Worm (Caenorhabditis elegans) whole organism, young adult: Measurements from ENCODE around the gene unc-42.

Experiments
- D2030.7 ChIP-seq: fragments of 200-800 bp; sonication (Bioruptor generic); IDR thresholded peaks from 2 replicates; pipeline ENCODE4 v1.3.6; 2022; ENCODE audit warnings: missing genetic modification reagents, missing genetic modification characterization, missing compliant biosample characterization
- F33H1.4 ChIP-seq: fragments of 200-800 bp; sonication (Bioruptor generic); IDR thresholded peaks from 2 replicates; pipeline ENCODE4 v1.3.6; 2022; ENCODE audit warnings: missing genetic modification reagents, missing genetic modification characterization, missing compliant biosample characterization
- F57A8.1 ChIP-seq: fragments of 200-800 bp; sonication (Bioruptor generic); optimal IDR thresholded peaks from 2 replicates; lab custom pipeline; 2018; ENCODE audit warnings: mild to moderate bottlenecking, missing genetic modification characterization, moderate library complexity, missing compliant biosample characterization
- K12H6.12 ChIP-seq: fragments of 200-800 bp; sonication (Bioruptor generic); optimal IDR thresholded peaks from 2 replicates; lab custom pipeline; 2018; ENCODE audit warnings: mild to moderate bottlenecking, missing genetic modification characterization, missing compliant biosample characterization
- Y53F4B.3 ChIP-seq: fragments of 200-800 bp; sonication (Bioruptor generic); IDR thresholded peaks from 2 replicates; pipeline ENCODE4 v1.3.6; 2022; ENCODE audit warnings: missing genetic modification reagents, missing genetic modification characterization, missing compliant biosample characterization
- ama-1 ChIP-seq, 3 experiments: fragments of 150-350 bp in 1 of 3; sonication (generic microtip) in 2 of 3; optimal IDR thresholded peaks; 2 replicates each; lab custom pipeline; 2014 to 2018; ENCODE audit warnings: missing biosample characterization in 2 of 3, missing genetic modification characterization in 2 of 3, missing genetic modification reagents in 2 of 3
- aptf-2 ChIP-seq: fragments of 200-800 bp; sonication (Bioruptor generic); conservative IDR thresholded peaks from 2 replicates; pipeline ENCODE4 v1.3.6; 2022; ENCODE audit warnings: missing genetic modification reagents, missing genetic modification characterization, missing compliant biosample characterization
- bed-2 ChIP-seq: fragments of 200-800 bp; sonication (Bioruptor generic); IDR thresholded peaks from 2 replicates; pipeline ENCODE4 v1.3.6; 2022; ENCODE audit warnings: missing genetic modification reagents, missing genetic modification characterization, missing compliant biosample characterization
- ceh-27 ChIP-seq: fragments of 200-800 bp; sonication (Bioruptor generic); optimal IDR thresholded peaks from 2 replicates; lab custom pipeline; 2018; ENCODE audit warnings: mild to moderate bottlenecking, missing genetic modification characterization, moderate library complexity, missing compliant biosample characterization
- ceh-91 ChIP-seq: fragments of 200-800 bp; sonication (Bioruptor generic); IDR thresholded peaks from 2 replicates; pipeline ENCODE4 v1.3.6; 2022; ENCODE audit warnings: missing genetic modification reagents, missing genetic modification characterization, missing compliant biosample characterization
- dpl-1 ChIP-seq: fragments of 150-350 bp; optimal IDR thresholded peaks from 2 replicates; lab custom pipeline; 2014; ENCODE audit warnings: missing biosample characterization, missing genetic modification reagents, missing genetic modification characterization
- hlh-12 ChIP-seq: sonication (generic microtip); optimal IDR thresholded peaks from 2 replicates; lab custom pipeline; 2016; ENCODE audit warnings: missing genetic modification characterization, missing compliant biosample characterization
- hmg-1.2 ChIP-seq: fragments of 200-800 bp; sonication (Bioruptor generic); IDR thresholded peaks from 2 replicates; pipeline ENCODE4 v1.3.6; 2022; ENCODE audit warnings: missing genetic modification reagents, missing genetic modification characterization, missing compliant biosample characterization
- lag-1 ChIP-seq: fragments of 200-800 bp; sonication (Bioruptor generic); IDR thresholded peaks from 2 replicates; pipeline ENCODE4 v1.3.6; 2022; ENCODE audit warnings: missing genetic modification reagents, missing genetic modification characterization, missing compliant biosample characterization
- lir-1 ChIP-seq: fragments of 200-800 bp; sonication (Bioruptor generic); conservative IDR thresholded peaks from 2 replicates; pipeline ENCODE4 v1.3.6; 2022; ENCODE audit warnings: missing genetic modification reagents, missing genetic modification characterization, missing compliant biosample characterization
- madf-3 ChIP-seq: fragments of 200-800 bp; sonication (Bioruptor generic); IDR thresholded peaks from 2 replicates; pipeline ENCODE4 v1.3.6; 2022; ENCODE audit warnings: missing genetic modification reagents, missing genetic modification characterization, missing compliant biosample characterization
- mel-28 ChIP-seq: sonication (generic microtip); optimal IDR thresholded peaks from 2 replicates; lab custom pipeline; 2016; ENCODE audit warnings: borderline replicate concordance, mild to moderate bottlenecking, missing genetic modification characterization, missing compliant biosample characterization
- nhr-179 ChIP-seq: sonication (generic microtip); optimal IDR thresholded peaks from 2 replicates; lab custom pipeline; 2016; ENCODE audit warnings: mild to moderate bottlenecking, missing genetic modification characterization, missing compliant biosample characterization
- nhr-27 ChIP-seq: fragments of 200-800 bp; sonication (Bioruptor generic); optimal IDR thresholded peaks from 2 replicates; lab custom pipeline; 2018; ENCODE audit warnings: mild to moderate bottlenecking, missing genetic modification characterization, moderate library complexity, missing compliant biosample characterization
- nhr-80 ChIP-seq: sonication (generic microtip); optimal IDR thresholded peaks from 2 replicates; lab custom pipeline; 2016; ENCODE audit warnings: missing genetic modification characterization, missing compliant biosample characterization
- sea-2 ChIP-seq: fragments of 200-800 bp; sonication (Bioruptor generic); IDR thresholded peaks from 2 replicates; pipeline ENCODE4 v1.3.6; 2022; ENCODE audit warnings: missing genetic modification characterization, missing compliant biosample characterization
- snpc-1.1 ChIP-seq: sonication (generic microtip); optimal IDR thresholded peaks from 2 replicates; lab custom pipeline; 2017; ENCODE audit warnings: missing genetic modification characterization, mild to moderate bottlenecking, missing compliant biosample characterization, antibody characterized with exemption, moderate library complexity, missing genotype, missing genetic modification reagents; ENCODE audit not compliant: insufficient read depth
- snpc-3.4 ChIP-seq: sonication (generic microtip); optimal IDR thresholded peaks from 2 replicates; lab custom pipeline; 2017; ENCODE audit warnings: missing genetic modification characterization, mild to moderate bottlenecking, missing compliant biosample characterization, antibody characterized with exemption, moderate library complexity, missing genotype, missing genetic modification reagents
- snpc-4 ChIP-seq, 5 experiments: fragments of 150-350 bp in 1 of 5; sonication (generic microtip) in 4 of 5; optimal IDR thresholded peaks; 2 replicates each; lab custom pipeline; 2014 to 2018; ENCODE audit warnings: missing genetic modification characterization in 5 of 5, missing biosample characterization in 3 of 5, antibody characterized with exemption in 2 of 5, mild to moderate bottlenecking in 2 of 5, missing compliant biosample characterization in 2 of 5, missing genotype in 2 of 5, moderate library complexity in 2 of 5, missing genetic modification reagents in 1 of 5
- tbp1 ChIP-seq: fragments of 200-800 bp; sonication (Bioruptor generic); optimal IDR thresholded peaks from 2 replicates; lab custom pipeline; 2018; ENCODE audit warnings: mild to moderate bottlenecking, missing genetic modification characterization, missing compliant biosample characterization
- tbx-9 ChIP-seq: sonication (generic microtip); optimal IDR thresholded peaks from 2 replicates; lab custom pipeline; 2016; ENCODE audit warnings: borderline replicate concordance, missing genetic modification characterization, inconsistent platforms, missing compliant biosample characterization
- unc-62 ChIP-seq: fragments of 150-350 bp; optimal IDR thresholded peaks from 2 replicates; lab custom pipeline; 2014; ENCODE audit warnings: missing biosample characterization, missing genetic modification reagents, missing genetic modification characterization
- ztf-25 ChIP-seq: fragments of 200-800 bp; sonication (Bioruptor generic); IDR thresholded peaks from 2 replicates; pipeline ENCODE4 v1.3.6; 2022; ENCODE audit warnings: missing genetic modification reagents, missing genetic modification characterization, missing compliant biosample characterization
- ztf-26 ChIP-seq: sonication (generic microtip); optimal IDR thresholded peaks from 2 replicates; lab custom pipeline; 2017; ENCODE audit warnings: missing genetic modification characterization, missing compliant biosample characterization
- ztf-28 ChIP-seq: fragments of 200-800 bp; sonication (Bioruptor generic); IDR thresholded peaks from 2 replicates; pipeline ENCODE4 v1.3.6; 2022; ENCODE audit warnings: missing genetic modification reagents, missing genetic modification characterization, missing compliant biosample characterization
- ztf-6 ChIP-seq: fragments of 200-800 bp; sonication (Bioruptor generic); IDR thresholded peaks from 2 replicates; pipeline ENCODE4 v1.3.6; 2022; ENCODE audit warnings: missing genetic modification reagents, missing genetic modification characterization, missing compliant biosample characterization

The unc-42 gene

ce11 chrV:9729462-9730162 is 39.6 kb downstream of the unc-42 start, which contains the start of the genes aagr-3 and drap-1 (continued):
- 0 out of 2 replicates have a peak, but pooled peaks have one; percentile 27 for TF ChIP-seq ceh-91
- peak; percentile 54 for TF ChIP-seq snpc-3.4 (tag; lab: Kevin White, UChicago)
- peak; percentile 10 for TF ChIP-seq dpl-1 (GFP tag; lab: Kevin White, UChicago)
- TF ChIP-seq lag-1 (GFP tag; lab: Robert Waterston, UW) = no peak
- no peak for TF ChIP-seq snpc-4 (GFP tag; optimal IDR thresholded peaks at IDR 0.05; lab: Kevin White, UChicago)
- TF ChIP-seq snpc-4 (tag; optimal IDR thresholded peaks at IDR 0.05; lab: Kevin White, UChicago) = peak in 1 of 4 experiments; percentile 8
- no peak for TF ChIP-seq ztf-25 (GFP tag; lab: Robert Waterston, UW)
- TF ChIP-seq ztf-26 (tag; lab: Kevin White, UChicago) = no peak
- TF ChIP-seq ama-1 (optimal IDR thresholded peaks at IDR 0.05; lab: Kevin White, UChicago) = no peak
- TF ChIP-seq ama-1 (GFP tag; optimal IDR thresholded peaks at IDR 0.05; lab: Kevin White, UChicago) = no peak
- TF ChIP-seq hlh-12 (tag; lab: Kevin White, UChicago) = no peak
- no peak for TF ChIP-seq snpc-1.1
- peak; percentile 50; the same call in 1 of the 2 replicates for TF ChIP-seq F33H1.4 (GFP tag; lab: Robert Waterston, UW)

DNA sequence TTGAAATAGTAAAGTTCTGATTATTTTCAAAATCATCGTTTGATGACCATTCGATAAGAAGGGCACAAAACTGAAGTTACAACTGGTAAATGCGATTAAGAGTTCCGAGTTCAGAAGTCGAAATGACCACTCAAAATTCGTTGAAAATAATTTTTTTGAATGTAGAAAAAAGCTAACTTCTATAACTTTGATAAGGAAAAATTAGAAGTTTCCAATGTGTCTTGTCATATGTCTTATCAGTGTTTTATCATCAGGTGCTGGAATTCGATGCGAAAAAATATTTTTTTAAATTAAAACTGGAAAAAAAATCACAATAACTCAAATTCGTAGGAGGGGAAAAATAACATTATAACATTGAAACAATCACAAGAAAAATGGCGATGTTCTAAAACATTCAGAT is 43.5 kb downstream of the unc-42 start:
- no peak for TF ChIP-seq sea-2 (GFP tag; lab: Robert Waterston, UW)
- no peak for TF ChIP-seq ceh-27 (GFP tag; lab: Kevin White, UChicago)
- TF ChIP-seq nhr-80 = peak; percentile 39
- no peak for TF ChIP-seq D2030.7 (GFP tag; lab: Robert Waterston, UW)
- no peak for TF ChIP-seq madf-3 (GFP tag; lab: Robert Waterston, UW)
- TF ChIP-seq K12H6.12 (tag; lab: Kevin White, UChicago) = no peak
- no peak for TF ChIP-seq unc-62 (GFP tag; lab: Kevin White, UChicago)

DNA sequence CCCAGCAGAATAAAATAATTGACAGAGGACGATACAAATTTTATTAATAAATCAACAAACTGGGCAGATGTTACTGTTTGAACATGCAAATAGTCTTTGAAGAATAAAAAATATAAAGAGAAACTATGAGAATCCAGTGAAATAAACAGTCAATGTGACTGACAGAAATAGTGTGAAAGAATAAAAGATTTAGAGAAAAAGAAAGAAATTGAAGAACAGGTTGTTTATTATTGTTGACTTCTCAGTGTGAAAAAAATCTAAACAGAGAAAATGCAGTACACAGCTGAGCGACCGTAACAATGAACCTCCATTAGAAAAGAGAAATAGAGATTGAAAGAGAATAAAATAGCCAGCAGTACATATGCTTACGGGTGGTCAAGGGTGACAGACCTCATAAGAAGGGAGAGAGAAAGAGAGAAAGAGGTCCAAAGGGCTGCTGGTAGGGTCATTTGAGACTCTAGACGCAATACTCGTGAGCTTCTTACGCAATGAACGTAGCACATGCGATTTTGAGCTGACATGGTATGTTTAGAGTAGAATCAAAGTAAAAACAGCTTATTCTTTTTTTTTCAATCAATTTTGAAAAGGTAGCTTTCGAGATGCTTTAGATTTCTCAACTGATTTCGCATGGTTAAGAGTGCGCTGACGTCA is 45.0 kb downstream of the unc-42 start, which contains the start of gene slcr-46.3:
TSS of gene slcr-46.3 (minus strand) at position 86 of the 651 bp plus-strand sequence.
- TF ChIP-seq ztf-6 (GFP tag; lab: Robert Waterston, UW) = no peak
- TF ChIP-seq hmg-1.2 (GFP tag; lab: Robert Waterston, UW) = peak; percentile 33; the same call in 1 of the 2 replicates

- TF ChIP-seq nhr-27 (no peak), F57A8.1 (no peak), lir-1 (GFP tag; lab: Robert Waterston, UW) (no peak), aptf-2 (GFP tag; lab: Robert Waterston, UW) (no peak), nhr-179 (tag; lab: Kevin White, UChicago) (no peak), K12H6.12 (tag; lab: Kevin White, UChicago) (no peak), tbx-9 (tag; lab: Kevin White, UChicago) (no peak), mel-28 (tag; lab: Kevin White, UChicago) (no peak), bed-2 (GFP tag; lab: Robert Waterston, UW) (no peak), tbp1 (GFP tag; lab: Kevin White, UChicago) (no peak), ztf-28 (no peak), Y53F4B.3 (GFP tag; lab: Robert Waterston, UW) (no peak)
These were observed 52.8 kb downstream of the unc-42 start, which contains the start of gene str-188 for ce11 chrV:9716397-9716796. Gene str-188, plus strand, starts transcription at chrV:9716697.
